Worm (Caenorhabditis elegans) whole organism, L4 larva: Measurements from ENCODE around the gene jud-4.

Experiments
- F10B5.3 ChIP-seq: sonication (generic microtip); optimal IDR thresholded peaks from 2 replicates; lab custom pipeline; 2016; ENCODE audit warnings: mild to moderate bottlenecking, missing genetic modification characterization, missing compliant biosample characterization
- F49E8.2 ChIP-seq: sonication (generic microtip); optimal IDR thresholded peaks from 2 replicates; lab custom pipeline; 2016; ENCODE audit warnings: missing compliant biosample characterization, mild to moderate bottlenecking, missing genetic modification characterization, borderline replicate concordance
- T20F7.1 ChIP-seq: fragments of 200-800 bp; sonication (Bioruptor generic); optimal IDR thresholded peaks from 2 replicates; lab custom pipeline; 2018; ENCODE audit warnings: mild to moderate bottlenecking, missing genetic modification characterization, missing compliant biosample characterization
- Y75B8A.6 ChIP-seq: fragments of 200-800 bp; sonication (Bioruptor generic); IDR thresholded peaks from 2 replicates; pipeline ENCODE4 v1.3.6; 2022; ENCODE audit warnings: missing genetic modification reagents, missing genetic modification characterization, missing compliant biosample characterization
- aha-1 ChIP-seq: fragments of 150-350 bp; peaks from one replicate; lab custom pipeline; 2014; ENCODE audit warnings: missing biosample characterization, missing genetic modification characterization
- aly-2 ChIP-seq: sonication (generic microtip); optimal IDR thresholded peaks from 2 replicates; lab custom pipeline; 2018; ENCODE audit warnings: missing biosample characterization, missing genetic modification characterization
- daf-8 ChIP-seq: fragments of 200-800 bp; sonication (Bioruptor generic); IDR thresholded peaks from 2 replicates; pipeline ENCODE4 v1.3.6; 2022; ENCODE audit warnings: missing genetic modification characterization, missing compliant biosample characterization
- dmd-8 ChIP-seq: fragments of 200-800 bp; sonication (Bioruptor generic); IDR thresholded peaks from 2 replicates; pipeline ENCODE4 v1.3.6; 2022; ENCODE audit warnings: missing genetic modification characterization, missing compliant biosample characterization
- dmd-9 ChIP-seq: fragments of 200-800 bp; sonication (Bioruptor generic); IDR thresholded peaks from 2 replicates; pipeline ENCODE4 v1.3.6; 2022; ENCODE audit warnings: missing genetic modification reagents, missing genetic modification characterization, missing compliant biosample characterization
- hlh-30 ChIP-seq: sonication (generic microtip); optimal IDR thresholded peaks from 2 replicates; lab custom pipeline; 2017; ENCODE audit warnings: antibody characterized with exemption, mild to moderate bottlenecking, missing genetic modification characterization, missing compliant biosample characterization; ENCODE audit not compliant: insufficient read depth
- lim-7 ChIP-seq: fragments of 200-800 bp; sonication (Bioruptor generic); IDR thresholded peaks from 2 replicates; pipeline ENCODE4 v1.3.6; 2022; ENCODE audit warnings: missing genetic modification characterization, missing compliant biosample characterization
- lin-29 ChIP-seq: fragments of 200-800 bp; sonication (Bioruptor generic); IDR thresholded peaks from 2 replicates; pipeline ENCODE4 v1.3.6; 2022; ENCODE audit warnings: missing genetic modification reagents, missing genetic modification characterization, missing compliant biosample characterization
- lin-39 ChIP-seq: fragments of 150-350 bp; optimal IDR thresholded peaks from 2 replicates; lab custom pipeline; 2014; ENCODE audit warnings: missing biosample characterization, missing genetic modification reagents, missing genetic modification characterization
- lir-3 ChIP-seq: sonication (generic microtip); optimal IDR thresholded peaks from 2 replicates; lab custom pipeline; 2016; ENCODE audit warnings: mild to moderate bottlenecking, missing genetic modification characterization, missing compliant biosample characterization
- mdl-1 ChIP-seq, 2 experiments: fragments of 150-350 bp in 1 of 2; sonication (generic microtip) in 1 of 2; optimal IDR thresholded peaks; 2 replicates each; lab custom pipeline; 2014 to 2017; ENCODE audit warnings: missing biosample characterization in 2 of 2, missing genetic modification characterization in 2 of 2
- mxl-2 ChIP-seq: fragments of 200-800 bp; sonication (Bioruptor generic); conservative IDR thresholded peaks from 2 replicates; pipeline ENCODE4 v1.3.6; 2022; ENCODE audit warnings: missing genetic modification reagents, missing genetic modification characterization, missing compliant biosample characterization
- mxl-3 ChIP-seq: fragments of 200-800 bp; sonication (Bioruptor generic); optimal IDR thresholded peaks from 2 replicates; lab custom pipeline; 2018; ENCODE audit warnings: mild to moderate bottlenecking, missing genetic modification characterization, missing compliant biosample characterization
- nhr-10 ChIP-seq: fragments of 150-350 bp; optimal IDR thresholded peaks from 2 replicates; lab custom pipeline; 2014; ENCODE audit warnings: missing biosample characterization, missing genetic modification characterization
- nhr-111 ChIP-seq: fragments of 200-800 bp; sonication (Bioruptor generic); optimal IDR thresholded peaks from 2 replicates; lab custom pipeline; 2018; ENCODE audit warnings: mild to moderate bottlenecking, missing genetic modification characterization, missing compliant biosample characterization
- nhr-25 ChIP-seq: sonication (generic microtip); optimal IDR thresholded peaks from 2 replicates; lab custom pipeline; 2017; ENCODE audit warnings: missing genetic modification characterization, mild to moderate bottlenecking, missing compliant biosample characterization, antibody characterized with exemption, moderate library complexity, borderline replicate concordance; ENCODE audit not compliant: insufficient read depth
- nhr-41 ChIP-seq: fragments of 200-800 bp; sonication (Bioruptor generic); IDR thresholded peaks from 2 replicates; pipeline ENCODE4 v1.3.6; 2022; ENCODE audit warnings: missing genetic modification reagents, missing genetic modification characterization, missing compliant biosample characterization
- nhr-48 ChIP-seq: sonication (generic microtip); optimal IDR thresholded peaks from 2 replicates; lab custom pipeline; 2016; ENCODE audit warnings: mild to moderate bottlenecking, missing genetic modification characterization, missing compliant biosample characterization
- set-16 ChIP-seq: fragments of 200-800 bp; sonication (Bioruptor generic); IDR thresholded peaks from 2 replicates; pipeline ENCODE4 v1.3.6; 2022; ENCODE audit warnings: missing genetic modification reagents, missing genetic modification characterization, missing compliant biosample characterization
- snpc-4 ChIP-seq: fragments of 150-350 bp; optimal IDR thresholded peaks from 2 replicates; lab custom pipeline; 2014; ENCODE audit warnings: missing biosample characterization, missing genetic modification characterization
- tra-1 ChIP-seq: fragments of 200-800 bp; sonication (Bioruptor generic); IDR thresholded peaks from 2 replicates; pipeline ENCODE4 v1.3.6; 2022; ENCODE audit warnings: missing genetic modification reagents, missing genetic modification characterization, missing compliant biosample characterization
- unc-130 ChIP-seq: sonication (generic microtip); optimal IDR thresholded peaks from 2 replicates; lab custom pipeline; 2016; ENCODE audit warnings: missing genetic modification reagents, missing genetic modification characterization, missing compliant biosample characterization
- unc-62 ChIP-seq, 3 experiments: fragments of 150-350 bp in 1 of 3; sonication (generic microtip); optimal IDR thresholded peaks in 2 of 3; peaks in 1 of 3; 1 replicate in 1 of 3; 2 replicates in 2 of 3; lab custom pipeline; 2014 to 2017; ENCODE audit warnings: missing biosample characterization in 3 of 3, missing genetic modification characterization in 3 of 3, missing genetic modification reagents in 3 of 3, missing genotype in 1 of 3
- zip-11 ChIP-seq: fragments of 200-800 bp; sonication (Bioruptor generic); IDR thresholded peaks from 2 replicates; pipeline ENCODE4 v1.3.6; 2022; ENCODE audit warnings: missing genetic modification characterization, missing compliant biosample characterization
- ztf-11 ChIP-seq: fragments of 150-350 bp; optimal IDR thresholded peaks from 2 replicates; lab custom pipeline; 2014; ENCODE audit warnings: missing biosample characterization, missing genetic modification characterization

The jud-4 gene

ce11 chrX:15259947-15260687 is 23.8 kb upstream of the jud-4 start, which contains the start of gene F46F2.3:
Gene F46F2.3, minus strand, starts transcription at chrX:15260287.
- TF ChIP-seq snpc-4 (tag; lab: Kevin White, UChicago) (no peak), hlh-30 (tag; lab: Kevin White, UChicago) (no peak), Y75B8A.6 (GFP tag; lab: Robert Waterston, UW) (no peak), set-16 (peak; percentile 71), lin-29 (GFP tag; lab: Robert Waterston, UW) (no peak), aly-2 (tag; lab: Kevin White, UChicago) (no peak), nhr-25 (tag; lab: Kevin White, UChicago) (peak; percentile 31), T20F7.1 (no peak)
- TF ChIP-seq, all 104 proteins: peak for 2

- TF ChIP-seq daf-8 (GFP tag; lab: Robert Waterston, UW) (no peak), snpc-4 (tag; lab: Kevin White, UChicago) (no peak), F49E8.2 (tag; lab: Kevin White, UChicago) (no peak), hlh-30 (tag; lab: Kevin White, UChicago) (no peak), ztf-11 (tag; lab: Kevin White, UChicago) (no peak), zip-11 (GFP tag; lab: Robert Waterston, UW) (no peak), lin-29 (GFP tag; lab: Robert Waterston, UW) (no peak), lim-7 (GFP tag; lab: Robert Waterston, UW) (no peak), aly-2 (tag; lab: Kevin White, UChicago) (no peak), Y75B8A.6 (GFP tag; lab: Robert Waterston, UW) (no peak), mxl-3 (no peak)
Observed at ce11 chrX:15262423-15262822, 21.5 kb upstream of the jud-4 start, which contains the start of gene F46F2.5. Gene F46F2.5, plus strand, starts transcription at chrX:15262723.

- TF ChIP-seq unc-62 (GFP tag; optimal IDR thresholded peaks at IDR 0.05 in 1 of 2; lab: Kevin White, UChicago), result peak in 1 of 2 experiments; percentile 91
- TF ChIP-seq unc-62 (tag; optimal IDR thresholded peaks at IDR 0.05; lab: Kevin White, UChicago), result no peak
- no peak for TF ChIP-seq mxl-2
Observed at ce11 chrX:15262875-15263274, 21.0 kb upstream of the jud-4 start.

- TF ChIP-seq lin-39 (tag; lab: Kevin White, UChicago), result no peak
- no peak for TF ChIP-seq nhr-10 (tag; lab: Kevin White, UChicago)
- TF ChIP-seq mdl-1 (tag; optimal IDR thresholded peaks at IDR 0.05; lab: Kevin White, UChicago), result no peak
- TF ChIP-seq nhr-111 (GFP tag; lab: Kevin White, UChicago), result no peak
- TF ChIP-seq tra-1 (GFP tag; lab: Robert Waterston, UW), result no peak
- no peak for TF ChIP-seq F49E8.2 (tag; lab: Kevin White, UChicago)
Observed at ce11 chrX:15264149-15264548, 19.8 kb upstream of the jud-4 start.

- TF ChIP-seq set-16, result no peak
- peak; percentile 37 for TF ChIP-seq aha-1 (tag; lab: Kevin White, UChicago)
- TF ChIP-seq hlh-30 (tag; lab: Kevin White, UChicago), result peak; percentile 26
- TF ChIP-seq dmd-8 (GFP tag; lab: Robert Waterston, UW), result no peak
- TF ChIP-seq unc-130 (GFP tag; lab: Kevin White, UChicago), result no peak
Observed at ce11 chrX:15264593-15264992, 19.3 kb upstream of the jud-4 start.

- TF ChIP-seq unc-62 (GFP tag; optimal IDR thresholded peaks at IDR 0.05 in 1 of 2; lab: Kevin White, UChicago) (peak in 1 of 2 experiments; percentile 96), unc-62 (tag; optimal IDR thresholded peaks at IDR 0.05; lab: Kevin White, UChicago) (no peak), nhr-41 (GFP tag; lab: Robert Waterston, UW) (no peak), nhr-48 (tag; lab: Kevin White, UChicago) (no peak), daf-8 (GFP tag; lab: Robert Waterston, UW) (no peak), dmd-9 (GFP tag; lab: Robert Waterston, UW) (no peak), F10B5.3 (tag; lab: Kevin White, UChicago) (no peak), lir-3 (no peak)
Observed at ce11 chrX:15268461-15268860, 15.5 kb upstream of the jud-4 start.
